Worm (Caenorhabditis elegans) whole organism, young adult: ENCODE results near the gene T25E4.2.

Source experiments
- F22D6.2 ChIP-seq: sonication (generic microtip); optimal IDR thresholded peaks from 2 replicates; lab custom pipeline; 2016; ENCODE audit warnings: mild to moderate bottlenecking, missing genetic modification characterization, missing compliant biosample characterization
- F23B12.7 ChIP-seq: sonication (generic microtip); optimal IDR thresholded peaks from 2 replicates; lab custom pipeline; 2017; ENCODE audit warnings: missing genetic modification characterization, mild to moderate bottlenecking, missing compliant biosample characterization, antibody characterized with exemption, moderate library complexity; ENCODE audit not compliant: insufficient read depth
- K11D2.4 ChIP-seq: fragments of 200-800 bp; sonication (Bioruptor generic); IDR thresholded peaks from 2 replicates; pipeline ENCODE4 v1.3.6; 2022; ENCODE audit warnings: missing genetic modification reagents, missing genetic modification characterization, missing compliant biosample characterization
- Y79H2A.3 ChIP-seq: fragments of 200-800 bp; sonication (Bioruptor generic); conservative IDR thresholded peaks from 2 replicates; pipeline ENCODE4 v1.3.6; 2022; ENCODE audit warnings: missing genetic modification reagents, missing genetic modification characterization, missing compliant biosample characterization
- ZK185.1 ChIP-seq: sonication (generic microtip); optimal IDR thresholded peaks from 2 replicates; lab custom pipeline; 2016; ENCODE audit warnings: mild to moderate bottlenecking, missing genetic modification characterization, missing compliant biosample characterization; ENCODE audit not compliant: poor library complexity, severe bottlenecking
- ama-1 ChIP-seq, 3 experiments: fragments of 150-350 bp in 1 of 3; sonication (generic microtip) in 2 of 3; optimal IDR thresholded peaks; 2 replicates each; lab custom pipeline; 2014 to 2018; ENCODE audit warnings: missing biosample characterization in 2 of 3, missing genetic modification characterization in 2 of 3, missing genetic modification reagents in 2 of 3
- aptf-2 ChIP-seq: fragments of 200-800 bp; sonication (Bioruptor generic); conservative IDR thresholded peaks from 2 replicates; pipeline ENCODE4 v1.3.6; 2022; ENCODE audit warnings: missing genetic modification reagents, missing genetic modification characterization, missing compliant biosample characterization
- aptf-3 ChIP-seq: fragments of 200-800 bp; sonication (Bioruptor generic); IDR thresholded peaks from 2 replicates; pipeline ENCODE4 v1.3.6; 2022; ENCODE audit warnings: missing genetic modification characterization, missing compliant biosample characterization
- athp-1 ChIP-seq: sonication (generic microtip); optimal IDR thresholded peaks from 2 replicates; lab custom pipeline; 2017; ENCODE audit warnings: mild to moderate bottlenecking, missing genetic modification characterization, missing compliant biosample characterization
- attf-6 ChIP-seq: fragments of 200-800 bp; sonication (Bioruptor generic); IDR thresholded peaks from 2 replicates; pipeline ENCODE4 v1.3.6; 2022; ENCODE audit warnings: missing genetic modification reagents, missing genetic modification characterization, missing compliant biosample characterization
- bed-1 ChIP-seq: fragments of 200-800 bp; sonication (Bioruptor generic); IDR thresholded peaks from 2 replicates; pipeline ENCODE4 v1.3.6; 2022; ENCODE audit warnings: missing genetic modification reagents, missing genetic modification characterization, missing compliant biosample characterization
- bed-2 ChIP-seq: fragments of 200-800 bp; sonication (Bioruptor generic); IDR thresholded peaks from 2 replicates; pipeline ENCODE4 v1.3.6; 2022; ENCODE audit warnings: missing genetic modification reagents, missing genetic modification characterization, missing compliant biosample characterization
- ccch-3 ChIP-seq: fragments of 200-800 bp; sonication (Bioruptor generic); optimal IDR thresholded peaks from 2 replicates; lab custom pipeline; 2018; ENCODE audit warnings: mild to moderate bottlenecking, missing genetic modification characterization, missing compliant biosample characterization
- ceh-27 ChIP-seq: fragments of 200-800 bp; sonication (Bioruptor generic); optimal IDR thresholded peaks from 2 replicates; lab custom pipeline; 2018; ENCODE audit warnings: mild to moderate bottlenecking, missing genetic modification characterization, moderate library complexity, missing compliant biosample characterization
- ceh-79 ChIP-seq: sonication (generic microtip); optimal IDR thresholded peaks from 2 replicates; lab custom pipeline; 2017; ENCODE audit warnings: mild to moderate bottlenecking, missing genetic modification characterization, missing compliant biosample characterization
- chd-7 ChIP-seq: sonication (generic microtip); optimal IDR thresholded peaks from 2 replicates; lab custom pipeline; 2016; ENCODE audit warnings: mild to moderate bottlenecking, missing genetic modification characterization, moderate library complexity, missing compliant biosample characterization
- dox-1 ChIP-seq: fragments of 200-800 bp; sonication (Bioruptor generic); IDR thresholded peaks from 2 replicates; pipeline ENCODE4 v1.3.6; 2022; ENCODE audit warnings: missing genetic modification reagents, missing genetic modification characterization, missing compliant biosample characterization
- efl-1 ChIP-seq: fragments of 150-350 bp; optimal IDR thresholded peaks from 2 replicates; lab custom pipeline; 2014; ENCODE audit warnings: missing biosample characterization, missing genetic modification reagents, missing genetic modification characterization
- egrh-3 ChIP-seq: fragments of 200-800 bp; sonication (Bioruptor generic); IDR thresholded peaks from 2 replicates; pipeline ENCODE4 v1.3.6; 2022; ENCODE audit warnings: missing genetic modification reagents, missing genetic modification characterization, missing compliant biosample characterization
- ets-4 ChIP-seq: fragments of 200-800 bp; sonication (Bioruptor generic); optimal IDR thresholded peaks from 2 replicates; lab custom pipeline; 2018; ENCODE audit warnings: mild to moderate bottlenecking, missing genetic modification characterization, missing compliant biosample characterization
- gei-17 ChIP-seq: fragments of 200-800 bp; sonication (Bioruptor generic); optimal IDR thresholded peaks from 2 replicates; lab custom pipeline; 2018; ENCODE audit warnings: mild to moderate bottlenecking, missing genetic modification characterization, missing compliant biosample characterization
- hrde-1 ChIP-seq: sonication (generic microtip); optimal IDR thresholded peaks from 2 replicates; lab custom pipeline; 2016; ENCODE audit warnings: missing genetic modification characterization, mild to moderate bottlenecking, missing compliant biosample characterization, moderate library complexity, missing genotype, missing genetic modification reagents, borderline replicate concordance
- let-526 ChIP-seq: fragments of 200-800 bp; sonication (Bioruptor generic); IDR thresholded peaks from 2 replicates; pipeline ENCODE4 v1.3.6; 2022; ENCODE audit warnings: missing genetic modification reagents, missing genetic modification characterization, missing compliant biosample characterization
- lsl-1 ChIP-seq: fragments of 200-800 bp; sonication (Bioruptor generic); optimal IDR thresholded peaks from 2 replicates; lab custom pipeline; 2018; ENCODE audit warnings: mild to moderate bottlenecking, missing genetic modification characterization, moderate library complexity, missing compliant biosample characterization
- madf-3 ChIP-seq: fragments of 200-800 bp; sonication (Bioruptor generic); IDR thresholded peaks from 2 replicates; pipeline ENCODE4 v1.3.6; 2022; ENCODE audit warnings: missing genetic modification reagents, missing genetic modification characterization, missing compliant biosample characterization
- nfya-1 ChIP-seq: sonication (generic microtip); optimal IDR thresholded peaks from 2 replicates; lab custom pipeline; 2017; ENCODE audit warnings: antibody characterized with exemption, missing compliant biosample characterization, missing genetic modification characterization, borderline replicate concordance; ENCODE audit not compliant: insufficient read depth
- nfya-2 ChIP-seq: fragments of 200-800 bp; sonication (Bioruptor generic); IDR thresholded peaks from 2 replicates; pipeline ENCODE4 v1.3.6; 2022; ENCODE audit warnings: missing genetic modification reagents, missing genetic modification characterization, missing compliant biosample characterization
- nhr-90 ChIP-seq: sonication (generic microtip); optimal IDR thresholded peaks from 2 replicates; lab custom pipeline; 2016; ENCODE audit warnings: missing genotype, mild to moderate bottlenecking, missing genetic modification characterization, missing compliant biosample characterization
- rec-8 ChIP-seq, 2 experiments: sonication (generic microtip); optimal IDR thresholded peaks; 2 replicates each; lab custom pipeline; 2016; ENCODE audit warnings: mild to moderate bottlenecking in 2 of 2, missing genetic modification characterization in 2 of 2, missing genetic modification reagents in 2 of 2, missing genotype in 2 of 2, missing biosample characterization in 1 of 2, missing compliant biosample characterization in 1 of 2, moderate library complexity in 1 of 2
- rpc-1 ChIP-seq, 2 experiments: fragments of 150-350 bp in 1 of 2; sonication (generic microtip) in 1 of 2; optimal IDR thresholded peaks; 2 replicates each; lab custom pipeline; 2014 to 2018; ENCODE audit warnings: missing biosample characterization in 1 of 2, missing genetic modification characterization in 1 of 2, missing genetic modification reagents in 1 of 2, missing genotype in 1 of 2
- sea-2 ChIP-seq: fragments of 200-800 bp; sonication (Bioruptor generic); IDR thresholded peaks from 2 replicates; pipeline ENCODE4 v1.3.6; 2022; ENCODE audit warnings: missing genetic modification characterization, missing compliant biosample characterization
- snpc-1.1 ChIP-seq: sonication (generic microtip); optimal IDR thresholded peaks from 2 replicates; lab custom pipeline; 2017; ENCODE audit warnings: missing genetic modification characterization, mild to moderate bottlenecking, missing compliant biosample characterization, antibody characterized with exemption, moderate library complexity, missing genotype, missing genetic modification reagents; ENCODE audit not compliant: insufficient read depth
- snpc-1.3 ChIP-seq: sonication (generic microtip); optimal IDR thresholded peaks from 2 replicates; lab custom pipeline; 2017; ENCODE audit warnings: missing genetic modification characterization, mild to moderate bottlenecking, missing compliant biosample characterization, antibody characterized with exemption, moderate library complexity, missing genotype, missing genetic modification reagents; ENCODE audit not compliant: insufficient read depth
- snpc-3.4 ChIP-seq: sonication (generic microtip); optimal IDR thresholded peaks from 2 replicates; lab custom pipeline; 2017; ENCODE audit warnings: missing genetic modification characterization, mild to moderate bottlenecking, missing compliant biosample characterization, antibody characterized with exemption, moderate library complexity, missing genotype, missing genetic modification reagents
- somi-1 ChIP-seq: fragments of 200-800 bp; sonication (Bioruptor generic); optimal IDR thresholded peaks from 2 replicates; lab custom pipeline; 2018; ENCODE audit warnings: mild to moderate bottlenecking, missing genetic modification characterization, missing compliant biosample characterization
- tlf-1 ChIP-seq: fragments of 200-800 bp; sonication (Bioruptor generic); optimal IDR thresholded peaks from 2 replicates; lab custom pipeline; 2018; ENCODE audit warnings: mild to moderate bottlenecking, missing genetic modification characterization, missing compliant biosample characterization
- zfh-2 ChIP-seq: fragments of 200-800 bp; sonication (Bioruptor generic); conservative IDR thresholded peaks from 2 replicates; pipeline ENCODE4 v1.3.6; 2022; ENCODE audit warnings: missing genetic modification reagents, missing genetic modification characterization, missing compliant biosample characterization
- ztf-18 ChIP-seq: sonication (generic microtip); optimal IDR thresholded peaks from 2 replicates; lab custom pipeline; 2016; ENCODE audit warnings: missing genotype, mild to moderate bottlenecking, missing genetic modification characterization, missing compliant biosample characterization
- ztf-22 ChIP-seq: fragments of 200-800 bp; sonication (Bioruptor generic); optimal IDR thresholded peaks from 2 replicates; lab custom pipeline; 2018; ENCODE audit warnings: mild to moderate bottlenecking, missing genetic modification characterization, moderate library complexity, missing compliant biosample characterization
- ztf-26 ChIP-seq: sonication (generic microtip); optimal IDR thresholded peaks from 2 replicates; lab custom pipeline; 2017; ENCODE audit warnings: missing genetic modification characterization, missing compliant biosample characterization
- ztf-28 ChIP-seq: fragments of 200-800 bp; sonication (Bioruptor generic); IDR thresholded peaks from 2 replicates; pipeline ENCODE4 v1.3.6; 2022; ENCODE audit warnings: missing genetic modification reagents, missing genetic modification characterization, missing compliant biosample characterization
- ztf-6 ChIP-seq: fragments of 200-800 bp; sonication (Bioruptor generic); IDR thresholded peaks from 2 replicates; pipeline ENCODE4 v1.3.6; 2022; ENCODE audit warnings: missing genetic modification reagents, missing genetic modification characterization, missing compliant biosample characterization

The T25E4.2 gene

DNA sequence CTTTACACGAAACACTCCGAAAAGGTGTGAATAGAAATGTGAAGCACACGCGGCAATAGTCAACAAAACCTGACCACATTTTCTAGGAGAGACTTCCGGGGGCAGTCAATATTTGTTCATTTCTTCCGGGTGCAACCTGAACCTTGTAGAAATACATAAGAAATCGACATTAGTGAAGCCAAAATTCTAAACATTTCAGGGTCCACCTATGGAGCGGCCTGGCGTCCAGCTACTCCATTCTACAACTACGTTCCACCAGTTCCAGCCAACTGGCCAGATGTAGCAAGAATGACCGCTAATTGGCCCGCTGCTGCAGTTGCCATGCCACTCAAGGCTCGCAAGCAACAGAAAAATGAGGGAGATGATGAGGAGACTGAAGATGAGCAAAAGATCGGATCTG lies 3.0 kb downstream of the T25E4.2 start:
- 0 out of 2 replicates have a peak, but pooled peaks have one; percentile 56 for TF ChIP-seq bed-1
- no peak for TF ChIP-seq nhr-90 (tag; lab: Kevin White, UChicago)

- no peak for TF ChIP-seq nfya-2
- TF ChIP-seq zfh-2 (GFP tag; lab: Robert Waterston, UW) = peak; percentile 74; the same call in 1 of the 2 replicates
- TF ChIP-seq egrh-3 (GFP tag; lab: Robert Waterston, UW) = peak; percentile 76
- TF ChIP-seq, all 124 proteins: peak for 2
Measured at ce11 chrII:5578714-5579113, 3.5 kb downstream of the T25E4.2 start.

DNA sequence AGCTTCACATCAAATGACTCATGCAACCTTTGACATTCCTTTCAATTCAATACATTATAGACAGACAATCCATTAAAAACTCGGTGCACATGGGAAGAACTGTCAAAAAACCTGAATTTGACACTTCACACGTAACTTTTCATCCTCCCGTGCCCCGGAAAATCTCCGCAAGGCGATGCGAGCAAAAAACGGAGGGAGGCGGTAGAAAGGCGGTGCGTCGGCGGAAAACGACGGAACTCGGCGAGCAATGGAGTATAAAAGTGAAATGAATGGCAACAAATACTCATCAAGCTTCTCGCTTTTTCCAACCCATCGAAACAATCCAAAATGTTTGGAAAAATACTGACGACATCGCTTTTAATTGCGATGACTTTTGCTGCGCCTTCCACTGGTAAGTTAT lies 4.2 kb downstream of the T25E4.2 start, which contains the start of gene T25E4.1:
TSS of gene T25E4.1 (plus strand) at position 301 of the 400 bp plus-strand sequence.
- TF ChIP-seq snpc-3.4 (no peak), rpc-1 (optimal IDR thresholded peaks at IDR 0.05; lab: Kevin White, UChicago) (no peak), rpc-1 (tag; optimal IDR thresholded peaks at IDR 0.05; lab: Kevin White, UChicago) (no peak), ztf-28 (no peak), ccch-3 (GFP tag; lab: Kevin White, UChicago) (no peak)

DNA sequence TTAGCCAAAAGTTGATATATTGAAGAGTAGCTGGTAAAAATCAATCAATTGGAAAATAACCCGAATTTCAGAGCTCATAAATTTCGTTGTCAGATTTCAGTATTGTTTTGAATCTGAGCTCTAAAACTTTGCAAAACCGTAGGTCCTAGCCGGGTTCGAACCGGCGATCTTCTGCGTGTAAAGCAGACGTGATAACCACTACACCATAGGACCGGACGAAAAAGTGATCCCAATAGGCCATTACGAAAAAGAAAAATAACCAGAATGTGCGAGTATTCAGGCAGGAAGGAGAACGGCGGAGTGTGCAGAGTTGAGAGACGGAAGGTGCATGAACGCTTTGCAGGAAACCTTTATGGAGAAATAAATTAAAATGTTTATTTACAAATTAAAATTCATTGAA lies 5.1 kb downstream of the T25E4.2 start:
- peak; percentile 50 for TF ChIP-seq ceh-27 (GFP tag; lab: Kevin White, UChicago)
- peak; percentile 8 for TF ChIP-seq lsl-1
- no peak for TF ChIP-seq ztf-6 (GFP tag; lab: Robert Waterston, UW)
- no peak for TF ChIP-seq madf-3 (GFP tag; lab: Robert Waterston, UW)
- no peak for TF ChIP-seq snpc-1.1 (tag; lab: Kevin White, UChicago)
- no peak for TF ChIP-seq nfya-1 (tag; lab: Kevin White, UChicago)
- no peak for TF ChIP-seq tlf-1
- peak; percentile 81 for TF ChIP-seq F23B12.7 (tag; lab: Kevin White, UChicago)
- TF ChIP-seq Y79H2A.3 (GFP tag; lab: Robert Waterston, UW) = no peak
- peak; percentile 7 for TF ChIP-seq ztf-26 (tag; lab: Kevin White, UChicago)
- TF ChIP-seq rec-8 (tag; optimal IDR thresholded peaks at IDR 0.05; lab: Kevin White, UChicago) = peak in 1 of 2 experiments; percentile 65
- no peak for TF ChIP-seq somi-1 (GFP tag; lab: Kevin White, UChicago)
- peak; percentile 71 for TF ChIP-seq dox-1 (GFP tag; lab: Robert Waterston, UW)
- no peak for TF ChIP-seq F22D6.2 (tag; lab: Kevin White, UChicago)
- no peak for TF ChIP-seq aptf-3 (GFP tag; lab: Robert Waterston, UW)
- TF ChIP-seq ztf-18 = peak; percentile 47
- no peak for TF ChIP-seq let-526 (GFP tag; lab: Robert Waterston, UW)
- no peak for TF ChIP-seq gei-17
- TF ChIP-seq efl-1 (GFP tag; lab: Kevin White, UChicago) = no peak
- TF ChIP-seq ZK185.1 (tag; lab: Kevin White, UChicago) = peak; percentile 51
- no peak for TF ChIP-seq ztf-22
- peak; percentile 80 for TF ChIP-seq snpc-1.3
- peak; percentile 56 for TF ChIP-seq chd-7
- TF ChIP-seq athp-1 (tag; lab: Kevin White, UChicago) = peak; percentile 50
- TF ChIP-seq attf-6 (GFP tag; lab: Robert Waterston, UW) = peak; percentile 70
- TF ChIP-seq ama-1 (optimal IDR thresholded peaks at IDR 0.05; lab: Kevin White, UChicago) = no peak
- TF ChIP-seq ama-1 (GFP tag; optimal IDR thresholded peaks at IDR 0.05; lab: Kevin White, UChicago) = peak; percentile 9 to 73
- TF ChIP-seq ceh-79 (tag; lab: Kevin White, UChicago) = no peak
- no peak for TF ChIP-seq hrde-1
- no peak for TF ChIP-seq sea-2 (GFP tag; lab: Robert Waterston, UW)
- no peak for TF ChIP-seq K11D2.4 (GFP tag; lab: Robert Waterston, UW)
- no peak for TF ChIP-seq ets-4 (GFP tag; lab: Kevin White, UChicago)
- TF ChIP-seq aptf-2 (GFP tag; lab: Robert Waterston, UW) = 0 out of 2 replicates have a peak, but pooled peaks have one; percentile 30
- no peak for TF ChIP-seq bed-2 (GFP tag; lab: Robert Waterston, UW)
